Fruit fly (Drosophila melanogaster) whole organism, embryonic: ENCODE results near the gene CG5334.

Experiments used
- Awh ChIP-seq: fragments of 200-800 bp; sonication (Bioruptor generic); IDR thresholded peaks from 2 replicates; pipeline ENCODE4, ENCODE4 v1.3.6; 2022; ENCODE audit warnings: missing biosample characterization, missing genetic modification characterization
- CG12769 ChIP-seq: fragments of 200-800 bp; sonication (Bioruptor generic); optimal IDR thresholded peaks from 2 replicates; lab custom pipeline; 2019; ENCODE audit warnings: missing biosample characterization, mild to moderate bottlenecking, missing genetic modification characterization, moderate library complexity
- CG12942 ChIP-seq: fragments of 200-800 bp; sonication (Bioruptor generic); optimal IDR thresholded peaks from 3 replicates; lab custom pipeline; 2016; ENCODE audit warnings: missing biosample characterization, missing genetic modification characterization
- CG16779 ChIP-seq: fragments of 200-800 bp; sonication (Bioruptor generic); IDR thresholded peaks from 2 replicates; pipeline ENCODE4 v1.3.6; 2022; ENCODE audit warnings: missing biosample characterization, missing genetic modification characterization
- CG17385 ChIP-seq: fragments of 200-800 bp; sonication (Bioruptor generic); optimal IDR thresholded peaks from 3 replicates; lab custom pipeline; 2018; ENCODE audit warnings: missing biosample characterization, mild to moderate bottlenecking, missing genetic modification characterization
- CG1832 ChIP-seq: fragments of 200-800 bp; sonication (Bioruptor generic); optimal IDR thresholded peaks from 2 replicates; lab custom pipeline; 2017; ENCODE audit warnings: missing biosample characterization, mild to moderate bottlenecking, missing genetic modification characterization, inconsistent platforms
- CG18599 ChIP-seq: fragments of 200-800 bp; sonication (Bioruptor generic); optimal IDR thresholded peaks from 3 replicates; lab custom pipeline; 2017; ENCODE audit warnings: missing biosample characterization, missing genetic modification characterization, mild to moderate bottlenecking, moderate library complexity, missing genetic modification reagents
- CG2120 ChIP-seq: fragments of 200-800 bp; sonication (Bioruptor generic); optimal IDR thresholded peaks from 3 replicates; lab custom pipeline; 2016; ENCODE audit warnings: missing biosample characterization, missing genetic modification characterization
- CG30403 ChIP-seq: fragments of 200-800 bp; sonication (Bioruptor generic); optimal IDR thresholded peaks from 3 replicates; lab custom pipeline; 2016; ENCODE audit warnings: missing biosample characterization, missing genetic modification characterization
- CG3065 ChIP-seq: fragments of 200-800 bp; sonication (Bioruptor generic); optimal IDR thresholded peaks from 2 replicates; lab custom pipeline; 2016; ENCODE audit warnings: missing biosample characterization, missing genetic modification characterization
- CG32767 ChIP-seq: fragments of 200-800 bp; sonication (Bioruptor generic); IDR thresholded peaks from 2 replicates; pipeline ENCODE4 v1.3.6; 2022; ENCODE audit warnings: missing biosample characterization, missing genetic modification characterization
- CG3847 ChIP-seq: fragments of 200-800 bp; sonication (Bioruptor generic); IDR thresholded peaks from 2 replicates; pipeline ENCODE4 v1.3.6; 2022; ENCODE audit warnings: missing biosample characterization, missing genetic modification characterization
- CG4328 ChIP-seq: fragments of 200-800 bp; sonication (Bioruptor generic); optimal IDR thresholded peaks from 3 replicates; lab custom pipeline; 2017; ENCODE audit warnings: missing biosample characterization, missing genetic modification reagents, missing genetic modification characterization
- CG4360 ChIP-seq: fragments of 200-800 bp; sonication (Bioruptor generic); IDR thresholded peaks from 2 replicates; pipeline ENCODE4 v1.3.6; 2022; ENCODE audit warnings: missing biosample characterization, missing genetic modification characterization
- CG4404 ChIP-seq: fragments of 200-800 bp; sonication (Bioruptor generic); IDR thresholded peaks from 2 replicates; pipeline ENCODE4 v1.3.6; 2022; ENCODE audit warnings: missing biosample characterization, missing genetic modification characterization
- CG4707 ChIP-seq: fragments of 200-800 bp; sonication (Bioruptor generic); optimal IDR thresholded peaks from 2 replicates; lab custom pipeline; 2018; ENCODE audit warnings: missing biosample characterization, mild to moderate bottlenecking, missing genetic modification characterization, moderate library complexity
- CG4854 ChIP-seq: fragments of 200-800 bp; sonication (Bioruptor generic); optimal IDR thresholded peaks from 2 replicates; lab custom pipeline; 2016; ENCODE audit warnings: missing biosample characterization, missing genetic modification characterization, inconsistent platforms
- CG8290 ChIP-seq, 3 experiments: fragments of 200-800 bp; sonication (Bioruptor generic); optimal IDR thresholded peaks; 2 replicates each; lab custom pipeline; 2016 to 2019; ENCODE audit warnings: missing biosample characterization in 3 of 3, missing genetic modification characterization in 3 of 3, mild to moderate bottlenecking in 2 of 3, moderate library complexity in 1 of 3
- CG9797 ChIP-seq: fragments of 200-800 bp; sonication (Bioruptor generic); optimal IDR thresholded peaks from 3 replicates; lab custom pipeline; 2018; ENCODE audit warnings: missing biosample characterization, mild to moderate bottlenecking, missing genetic modification characterization
- Drgx ChIP-seq: fragments of 200-800 bp; sonication (Bioruptor generic); IDR thresholded peaks from 2 replicates; pipeline ENCODE4 v1.3.6; 2022; ENCODE audit warnings: missing biosample characterization, missing genetic modification characterization
- Ets65A ChIP-seq: fragments of 200-800 bp; sonication (Bioruptor generic); peaks from one replicate; lab custom pipeline; 2016; ENCODE audit warnings: missing biosample characterization, missing genetic modification characterization
- H15 ChIP-seq: fragments of 200-800 bp; sonication (Bioruptor generic); IDR thresholded peaks from 3 replicates; pipeline ENCODE4 v1.3.6; 2022; ENCODE audit warnings: missing biosample characterization, missing genetic modification characterization
- Hsf ChIP-seq: fragments of 200-800 bp; sonication (Bioruptor generic); optimal IDR thresholded peaks from 3 replicates; lab custom pipeline; 2016; ENCODE audit warnings: missing biosample characterization, missing genetic modification characterization
- Med ChIP-seq: fragments of 200-800 bp; sonication (Bioruptor generic); peaks from one replicate; lab custom pipeline; 2016; ENCODE audit warnings: missing biosample characterization, missing genetic modification characterization, mild to moderate bottlenecking, inconsistent platforms, moderate library complexity
- Mrtf ChIP-seq: fragments of 200-800 bp; sonication (Bioruptor generic); IDR thresholded peaks from 3 replicates; pipeline ENCODE4 v1.3.6; 2022; ENCODE audit warnings: missing biosample characterization, missing genetic modification characterization
- Pdp1 ChIP-seq, 2 experiments: fragments of 200-800 bp; sonication (Bioruptor generic); optimal IDR thresholded peaks; 3 replicates each; lab custom pipeline; 2016; ENCODE audit warnings: missing biosample characterization in 2 of 2, missing genetic modification characterization in 2 of 2, mild to moderate bottlenecking in 1 of 2, moderate library complexity in 1 of 2
- Trl ChIP-seq, 3 experiments: fragments of >200 bp in 2 of 3; fragments of 200-800 bp in 1 of 3; sonication (Bioruptor generic) in 1 of 3; optimal IDR thresholded peaks; 2 replicates in 1 of 3; 3 replicates in 2 of 3; lab custom pipeline; 2016 to 2017; ENCODE audit warnings: missing biosample characterization in 1 of 3, missing genetic modification characterization in 1 of 3
- Xbp1 ChIP-seq: fragments of 200-800 bp; sonication (Bioruptor generic); optimal IDR thresholded peaks from 3 replicates; lab custom pipeline; 2016; ENCODE audit warnings: missing biosample characterization, mild to moderate bottlenecking, missing genetic modification characterization
- ato ChIP-seq: fragments of 200-800 bp; sonication (Bioruptor generic); IDR thresholded peaks from 2 replicates; pipeline ENCODE4 v1.3.6; 2022; ENCODE audit warnings: missing biosample characterization, missing genetic modification characterization; ENCODE audit not compliant: partially characterized antibody
- cg ChIP-seq: fragments of 200-800 bp; sonication (Bioruptor generic); optimal IDR thresholded peaks from 3 replicates; lab custom pipeline; 2019; ENCODE audit warnings: missing biosample characterization, mild to moderate bottlenecking, missing genetic modification characterization, moderate library complexity
- ci ChIP-seq: fragments of 200-800 bp; sonication (Bioruptor generic); IDR thresholded peaks from 3 replicates; pipeline ENCODE4 v1.3.6; 2022; ENCODE audit warnings: missing biosample characterization, missing genetic modification characterization
- en ChIP-seq: fragments of 200-800 bp; sonication (Bioruptor generic); optimal IDR thresholded peaks from 2 replicates; lab custom pipeline; 2016; ENCODE audit warnings: missing biosample characterization, missing genetic modification characterization
- ewg ChIP-seq: fragments of 200-800 bp; sonication (Bioruptor generic); optimal IDR thresholded peaks from 3 replicates; lab custom pipeline; 2017; ENCODE audit warnings: mild to moderate bottlenecking, missing biosample characterization, missing genetic modification reagents, missing genetic modification characterization
- mld ChIP-seq: fragments of 200-800 bp; sonication (Bioruptor generic); IDR thresholded peaks from 3 replicates; pipeline ENCODE4 v1.3.6; 2022; ENCODE audit warnings: missing biosample characterization, missing genetic modification characterization; ENCODE audit not compliant: partially characterized antibody
- onecut ChIP-seq: fragments of 200-800 bp; sonication (Bioruptor generic); IDR thresholded peaks from 2 replicates; pipeline ENCODE4 v1.3.6; 2022; ENCODE audit warnings: missing biosample characterization, missing genetic modification characterization
- otp ChIP-seq: fragments of 200-800 bp; sonication (Bioruptor generic); IDR thresholded peaks from 3 replicates; pipeline ENCODE4, ENCODE4 v1.3.6; 2022; ENCODE audit warnings: missing biosample characterization, missing genetic modification characterization
- row ChIP-seq: fragments of 200-800 bp; sonication (Bioruptor generic); IDR thresholded peaks from 3 replicates; pipeline ENCODE4 v1.3.6; 2022; ENCODE audit warnings: missing biosample characterization, missing genetic modification characterization
- run ChIP-seq: fragments of 200-800 bp; sonication (Bioruptor generic); optimal IDR thresholded peaks from 3 replicates; lab custom pipeline; 2018; ENCODE audit warnings: missing biosample characterization, mild to moderate bottlenecking, missing genetic modification characterization
- so ChIP-seq: fragments of 200-800 bp; sonication (Bioruptor generic); IDR thresholded peaks from 3 replicates; pipeline ENCODE4 v1.3.6; 2022; ENCODE audit warnings: missing biosample characterization, missing genetic modification characterization
- tio ChIP-seq: fragments of 200-800 bp; sonication (Bioruptor generic); optimal IDR thresholded peaks from 2 replicates; lab custom pipeline; 2017; ENCODE audit warnings: missing biosample characterization, missing genetic modification characterization, inconsistent platforms

CG5334 gene

dm6 chrX:14812239-14812638 lies 37.1 kb downstream of the CG5334 start (continued):
- TF ChIP-seq Xbp1 (GFP tag; lab: Kevin White, UChicago) (no peak), run (tag; lab: Kevin White, UChicago) (no peak), CG12769 (tag; lab: Kevin White, UChicago) (no peak), Mrtf (GFP tag; lab: Robert Waterston, UW) (no peak), en (GFP tag; lab: Kevin White, UChicago) (no peak), Hsf (no peak), CG2120 (GFP tag; lab: Kevin White, UChicago) (peak; percentile 12), CG32767 (GFP tag; lab: Robert Waterston, UW) (no peak), Drgx (peak; percentile 78), CG30403 (GFP tag; lab: Kevin White, UChicago) (peak; percentile 8), CG4328 (GFP tag; lab: Kevin White, UChicago) (no peak), CG16779 (GFP tag; lab: Robert Waterston, UW) (no peak), mld (GFP tag; lab: Robert Waterston, UW) (no peak), tio (GFP tag; lab: Kevin White, UChicago) (peak; percentile 12), ewg (no peak), CG12942 (GFP tag; lab: Kevin White, UChicago) (no peak), CG3847 (0 out of 2 replicates have a peak, but pooled peaks have one; percentile 25), CG4854 (GFP tag; lab: Kevin White, UChicago) (no peak), CG4404 (GFP tag; lab: Robert Waterston, UW) (no peak), ato (no peak)

DNA sequence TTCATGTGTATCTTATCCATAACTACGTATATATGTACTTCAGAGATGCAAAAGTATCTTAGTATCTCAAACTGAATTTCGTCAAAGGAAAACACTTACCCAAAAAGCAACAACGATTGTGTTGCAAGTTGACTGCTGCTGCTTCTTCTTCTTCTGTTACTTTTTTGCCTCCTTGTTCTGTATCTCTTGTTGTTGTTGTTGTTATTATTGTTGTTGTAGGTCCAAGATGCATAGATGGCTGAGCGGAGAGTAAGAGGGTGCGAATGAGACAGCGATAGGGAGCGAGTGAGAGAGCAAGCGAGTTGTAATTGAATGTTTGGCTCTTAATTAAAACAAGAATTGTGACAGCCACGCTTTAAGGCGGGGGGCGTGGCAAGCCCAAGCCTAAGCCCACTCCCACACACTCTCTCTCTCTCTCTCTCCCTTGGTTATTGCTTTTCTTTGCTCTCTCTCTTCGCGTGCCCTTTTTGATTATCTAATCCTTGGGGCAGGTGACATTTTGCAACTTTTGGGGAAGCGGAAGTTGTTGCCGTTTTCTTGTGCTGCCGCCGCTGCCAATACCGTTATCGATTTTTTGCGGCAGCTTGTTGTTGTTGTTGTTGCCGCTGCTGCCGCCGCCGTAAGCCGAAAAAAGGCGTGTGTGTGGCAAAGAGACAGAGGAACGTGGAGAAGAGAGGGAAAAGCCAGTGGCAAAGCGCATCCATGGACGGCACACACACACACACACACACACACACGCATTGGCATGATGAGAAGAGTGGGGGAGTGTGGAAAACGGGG lies 49.8 kb downstream of the CG5334 start:
- peak; percentile 51 for TF ChIP-seq Med (GFP tag; lab: Kevin White, UChicago)
- TF ChIP-seq CG3065 (GFP tag; lab: Kevin White, UChicago) = peak; percentile 48
- peak; percentile 54 for TF ChIP-seq Ets65A (GFP tag; lab: Kevin White, UChicago)
- peak in 1 of 2 experiments; percentile 32 for TF ChIP-seq Pdp1 (GFP tag; optimal IDR thresholded peaks at IDR 0.05; lab: Kevin White, UChicago)
- peak; percentile 94 for TF ChIP-seq CG4360 (GFP tag; lab: Robert Waterston, UW)
- TF ChIP-seq otp (GFP tag; lab: Robert Waterston, UW) = no peak
- 0 out of 2 replicates have a peak, but pooled peaks have one; percentile 23 for TF ChIP-seq Awh (GFP tag; lab: Robert Waterston, UW)
- TF ChIP-seq H15 = no peak
- TF ChIP-seq so (GFP tag; lab: Robert Waterston, UW) = 0 out of 3 replicates have a peak, but pooled peaks have one; percentile 7
- TF ChIP-seq ci (GFP tag; lab: Robert Waterston, UW) = no peak
- TF ChIP-seq CG4707 = no peak
- TF ChIP-seq row (GFP tag; lab: Robert Waterston, UW) = no peak
- TF ChIP-seq CG1832 (GFP tag; lab: Kevin White, UChicago) = peak; percentile 42
- TF ChIP-seq cg (GFP tag; lab: Kevin White, UChicago) = peak; percentile 38
- peak; percentile 94 for TF ChIP-seq onecut (GFP tag; lab: Robert Waterston, UW)
- TF ChIP-seq Trl (optimal IDR thresholded peaks at IDR 0.05; lab: Kevin White, UChicago) = peak; percentile 35 to 44
- TF ChIP-seq Trl (GFP tag; optimal IDR thresholded peaks at IDR 0.05; lab: Kevin White, UChicago) = no peak
- peak; percentile 35 for TF ChIP-seq CG17385
- no peak for TF ChIP-seq CG9797 (GFP tag; lab: Kevin White, UChicago)
- no peak for TF ChIP-seq CG18599 (GFP tag; lab: Kevin White, UChicago)
- TF ChIP-seq CG8290 (GFP tag; optimal IDR thresholded peaks at IDR 0.05; lab: Kevin White, UChicago) = no peak
- TF ChIP-seq CG8290 (tag; optimal IDR thresholded peaks at IDR 0.05; lab: Kevin White, UChicago) = no peak
